Fruit fly (Drosophila melanogaster): ENCODE data around the gene Taf9.
"Not testable (repeated sequence)": the region's sequence is repeated elsewhere in the genome, so short reads cannot be mapped to it uniquely, and the experiment has no call there.

The Taf9 gene

DNA sequence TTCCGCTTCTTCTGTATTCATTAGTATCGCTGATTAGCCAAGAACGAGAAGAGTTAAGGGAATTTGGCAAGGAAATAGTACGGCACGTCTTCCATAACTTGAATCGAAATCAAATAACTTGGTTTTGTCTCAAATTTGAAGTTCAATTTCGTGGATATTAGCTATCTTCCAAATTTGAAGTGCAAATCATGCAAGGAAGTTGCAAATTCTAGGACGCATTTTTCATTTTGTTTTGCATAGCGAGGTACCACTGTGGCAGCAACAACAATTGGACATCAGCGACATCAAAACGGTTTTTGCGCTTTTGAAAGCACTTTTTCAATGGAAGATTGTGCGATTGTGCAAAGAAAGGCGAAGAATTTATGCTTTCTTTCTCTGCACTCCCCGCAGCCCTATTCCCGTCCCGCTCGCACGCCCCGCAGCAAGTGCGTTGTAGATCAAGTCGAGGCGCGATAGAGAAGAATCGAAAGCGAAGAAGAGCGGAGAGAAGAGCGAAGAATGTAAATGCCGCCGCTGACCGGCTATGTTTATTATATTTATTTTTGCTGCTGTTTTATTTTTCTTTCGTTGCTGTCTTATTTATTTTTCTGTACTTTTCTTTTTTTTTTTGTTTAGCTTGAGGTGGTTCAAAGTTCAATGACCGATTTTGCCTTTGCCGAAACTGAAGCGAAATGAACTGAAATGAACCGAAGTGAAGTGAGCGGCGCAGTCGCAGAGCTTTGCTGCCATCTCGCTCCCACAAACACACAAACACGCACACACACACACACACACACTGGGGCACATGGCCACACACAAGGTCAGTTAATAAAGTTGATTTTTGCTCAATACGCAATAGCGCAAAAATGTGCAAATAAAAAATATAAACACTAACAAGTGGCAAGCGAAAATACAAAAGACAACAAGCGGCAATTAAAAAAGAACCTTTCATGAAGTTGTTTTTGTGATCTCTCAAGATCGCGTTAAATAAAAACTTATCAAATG lies 39.5 kb downstream of the Taf9 start:
- peak; percentile 74 for TF ChIP-seq CG17801 (GFP tag; optimal IDR thresholded peaks at IDR 0.05; ENCODE audit: partially characterized antibody)

DNA sequence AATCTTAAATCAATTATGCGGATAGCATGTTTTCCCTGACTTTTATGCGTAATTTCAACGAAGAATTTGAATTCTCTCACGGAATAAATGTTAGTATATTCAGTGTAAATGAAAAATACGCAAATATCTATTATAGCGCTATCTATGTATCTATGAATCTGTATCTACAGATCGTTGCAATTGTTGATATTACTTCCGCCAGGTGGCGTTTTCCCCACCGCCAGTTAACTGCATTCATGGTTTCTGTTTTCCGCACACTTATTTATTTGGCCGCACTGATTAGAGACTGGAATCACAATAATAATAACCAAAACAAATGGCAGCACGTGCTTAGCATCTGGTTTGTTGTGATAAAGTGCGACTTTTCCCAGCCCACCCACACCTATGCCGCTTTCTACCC lies 40.8 kb downstream of the Taf9 start:
- no peak for TF ChIP-seq CG17801 (GFP tag; optimal IDR thresholded peaks at IDR 0.05; ENCODE audit: partially characterized antibody)

DNA sequence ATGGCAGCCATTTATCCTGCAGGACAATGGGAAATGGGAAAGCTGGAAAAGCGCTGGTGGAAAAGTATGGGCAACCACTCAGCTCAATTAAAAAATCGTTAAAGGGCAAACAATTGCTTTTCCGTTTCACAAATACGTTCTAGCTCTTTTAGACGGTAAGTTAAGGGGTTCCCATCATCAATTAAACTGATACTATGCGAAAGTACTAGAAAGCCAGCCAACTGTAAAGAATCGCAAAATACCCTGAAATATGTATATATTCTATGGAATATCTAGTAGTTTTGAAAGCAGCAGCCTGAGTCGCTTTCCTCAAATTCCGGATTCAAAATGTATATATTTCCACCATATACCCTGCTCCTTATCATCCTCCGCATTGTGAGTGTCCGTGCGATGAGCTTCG lies 41.5 kb downstream of the Taf9 start, which contains the start of gene CG12985:
TSS of gene CG12985 (plus strand) at position 301 of the 400 bp plus-strand sequence.
- no peak for TF ChIP-seq CG17801 (GFP tag; optimal IDR thresholded peaks at IDR 0.05; ENCODE audit: partially characterized antibody)

DNA sequence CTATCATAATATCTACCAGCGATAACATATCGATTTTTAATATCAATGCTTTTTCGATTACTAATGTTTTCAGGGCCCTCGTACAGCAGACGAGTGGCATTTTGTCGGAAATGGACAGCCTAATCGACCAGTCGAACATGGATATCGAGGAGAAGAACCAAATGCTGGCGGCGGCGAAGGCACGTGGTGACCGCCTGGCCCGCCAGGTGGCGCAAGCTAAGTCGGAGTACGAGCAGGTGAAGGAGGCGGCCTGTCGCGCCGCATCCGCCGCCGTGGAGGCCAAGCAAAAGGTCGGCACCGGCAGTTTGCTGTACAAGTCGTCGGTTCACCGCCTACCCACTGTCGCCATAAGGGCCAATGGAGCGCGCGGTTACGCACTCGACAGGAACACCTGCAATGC lies 42.6 kb downstream of the Taf9 start:
- no peak for TF ChIP-seq CG17801 (GFP tag; optimal IDR thresholded peaks at IDR 0.05; ENCODE audit: partially characterized antibody)

DNA sequence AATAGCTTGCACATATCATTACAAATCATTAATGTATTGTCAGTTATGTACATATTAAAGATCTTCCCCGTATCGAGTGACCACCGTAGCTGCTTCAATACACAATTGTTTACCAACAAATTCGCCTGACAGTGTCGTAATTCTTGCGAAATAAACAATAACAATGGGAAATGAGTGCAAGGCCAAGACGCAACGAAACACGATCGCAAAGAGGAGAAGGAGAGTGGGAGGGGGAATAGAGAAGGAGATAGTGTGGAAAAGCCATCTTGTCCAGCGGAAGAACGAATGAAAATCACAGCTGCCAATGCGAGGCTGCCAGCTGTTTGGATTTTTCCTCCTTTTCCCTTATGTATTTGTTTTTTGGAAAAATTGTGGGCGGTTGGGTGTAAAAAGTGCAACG lies 43.3 kb downstream of the Taf9 start:
- TF ChIP-seq CG17801 (GFP tag; optimal IDR thresholded peaks at IDR 0.05; ENCODE audit: partially characterized antibody): no peak

DNA sequence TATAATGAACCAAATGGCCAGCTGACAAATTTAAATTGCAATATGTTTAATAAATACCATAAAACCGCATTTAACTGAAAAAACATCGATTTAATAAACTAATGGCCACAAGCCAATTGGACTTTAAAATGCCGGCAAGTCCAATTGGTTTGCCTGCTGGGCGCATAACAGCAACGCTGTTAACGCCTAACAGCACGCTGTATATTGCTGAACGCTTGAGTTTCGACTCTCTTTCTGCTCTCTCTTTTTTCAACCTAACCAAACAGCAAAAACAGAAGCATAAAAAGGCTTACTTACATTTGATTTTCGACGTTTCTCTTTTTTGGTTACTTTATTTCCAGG lies 44.1 kb downstream of the Taf9 start:
- no peak for TF ChIP-seq CG17801 (GFP tag; optimal IDR thresholded peaks at IDR 0.05; ENCODE audit: partially characterized antibody)

DNA sequence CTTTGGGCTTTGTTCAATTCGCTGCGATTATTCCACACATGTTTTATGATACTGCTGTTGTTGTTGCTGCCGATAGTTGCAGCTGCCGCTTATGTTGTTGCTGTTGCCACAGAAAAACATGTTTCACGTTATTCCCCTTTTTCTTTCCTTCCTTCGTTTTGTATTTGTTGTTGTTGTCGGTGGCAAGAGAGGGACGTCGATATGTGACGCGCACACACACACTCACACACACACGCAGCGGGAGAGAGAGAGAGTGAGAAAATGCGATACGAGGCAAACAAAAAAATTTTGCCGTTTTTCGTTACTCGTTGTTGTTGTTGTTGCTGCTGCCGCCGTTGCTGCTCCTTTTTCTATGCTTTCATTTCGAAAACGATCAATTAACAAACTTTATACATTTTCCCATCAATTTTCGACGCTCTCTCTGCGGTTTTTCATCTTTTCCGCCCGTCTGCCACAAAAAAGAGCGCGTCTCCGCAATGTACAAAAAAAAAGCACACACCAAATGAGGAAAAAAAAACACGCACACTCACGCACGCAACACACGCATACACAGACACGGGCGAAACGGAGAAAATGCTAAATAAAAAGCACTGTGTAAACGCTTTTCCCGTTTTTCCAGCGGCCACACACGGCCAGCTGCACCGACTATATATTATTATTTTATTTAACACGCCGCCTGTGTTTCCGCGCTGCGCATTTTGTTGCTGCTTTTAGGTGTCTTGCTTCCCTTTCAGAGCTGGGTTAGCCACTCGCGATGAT lies 44.7 kb downstream of the Taf9 start:
- TF ChIP-seq CG17801 (GFP tag; optimal IDR thresholded peaks at IDR 0.05; ENCODE audit: partially characterized antibody): peak; percentile 29

DNA sequence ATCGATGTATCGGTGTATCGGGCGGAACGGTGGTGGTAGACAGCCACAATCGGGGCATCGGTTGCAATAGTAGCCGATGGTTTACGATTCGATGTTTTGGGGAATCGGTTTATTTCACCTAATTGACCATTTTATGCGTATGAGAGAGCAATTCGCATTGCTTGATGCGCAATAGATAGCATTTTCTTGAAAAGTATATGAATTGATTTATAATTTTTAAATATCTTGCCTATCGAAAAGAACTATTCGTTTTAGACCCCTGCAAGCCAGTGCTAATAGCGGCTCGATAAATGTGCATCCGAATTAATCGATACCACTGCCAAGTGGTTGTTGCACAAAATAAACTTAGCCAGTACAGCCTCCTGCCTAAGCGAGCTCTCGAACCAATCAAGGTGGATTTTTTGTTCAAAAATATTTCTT lies 45.3 kb downstream of the Taf9 start, which contains the start of gene mnb:
TSS of gene mnb (minus strand) at position 15 of the 420 bp plus-strand sequence.
- TF ChIP-seq CG17801 (GFP tag; optimal IDR thresholded peaks at IDR 0.05; ENCODE audit: partially characterized antibody): no peak

DNA sequence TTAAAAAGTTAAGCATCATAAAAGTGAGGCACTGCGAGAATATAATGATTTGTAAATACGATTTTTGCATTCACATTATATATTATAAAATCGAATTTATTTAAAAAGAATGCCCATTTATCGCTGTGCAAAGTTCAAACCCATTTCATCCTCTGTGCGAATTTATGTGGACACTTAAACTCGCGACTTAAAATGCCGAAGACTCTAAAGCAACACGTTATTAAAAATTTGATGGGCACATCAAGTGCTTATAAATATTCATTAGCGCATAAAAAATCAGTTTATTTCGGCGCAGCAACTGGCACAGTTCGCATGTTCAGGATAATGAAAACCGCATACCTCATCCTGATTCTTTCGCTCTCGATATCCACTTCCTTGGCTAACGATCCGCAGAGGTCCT lies 45.9 kb downstream of the Taf9 start, which contains the start of gene CG6788:
TSS of gene CG6788 (plus strand) at position 301 of the 400 bp plus-strand sequence.
- TF ChIP-seq CG17801 (GFP tag; optimal IDR thresholded peaks at IDR 0.05; ENCODE audit: partially characterized antibody): no peak

DNA sequence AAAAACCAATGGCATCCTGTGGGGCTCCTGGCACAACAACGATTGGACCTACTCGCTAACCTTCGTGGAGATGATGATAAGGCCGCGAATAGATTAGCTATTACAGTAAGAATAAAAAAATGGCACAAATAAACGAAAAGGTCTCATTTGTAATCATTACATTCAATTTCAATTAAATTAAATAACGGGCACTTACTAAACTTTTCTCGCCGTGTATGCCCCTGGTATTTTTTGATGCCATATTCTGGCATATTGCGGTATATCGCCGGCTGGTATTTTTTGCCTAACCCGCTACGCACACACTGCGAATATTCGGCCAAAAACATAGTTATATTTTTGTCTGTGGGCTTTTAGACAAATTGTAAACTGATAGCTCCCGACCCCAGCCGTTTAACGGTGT lies 47.3 kb downstream of the Taf9 start, which contains the start of gene Gss1:
TSS of gene Gss1 (plus strand) at position 301 of the 400 bp plus-strand sequence.
- TF ChIP-seq CG17801 (GFP tag; optimal IDR thresholded peaks at IDR 0.05; ENCODE audit: partially characterized antibody): not testable (repeated sequence)
